Worm (Caenorhabditis elegans) whole organism, mixed stage, embryonic: ENCODE results near the gene C04C11.25.
A peak's percentile ranks its signal among the peaks of the same experiment; 100 is the strongest.

Source experiments
- M03D4.4 ChIP-seq: sonication (generic microtip); optimal IDR thresholded peaks from 2 replicates; lab custom pipeline; 2017; ENCODE audit warnings: mild to moderate bottlenecking, missing genetic modification characterization, missing compliant biosample characterization
- ceh-39 ChIP-seq: fragments of 150-350 bp; optimal IDR thresholded peaks from 2 replicates; lab custom pipeline; 2014; ENCODE audit warnings: missing biosample characterization, missing genetic modification characterization
- ceh-83 ChIP-seq: fragments of 200-800 bp; sonication (Bioruptor generic); optimal IDR thresholded peaks from 2 replicates; lab custom pipeline; 2018; ENCODE audit warnings: mild to moderate bottlenecking, missing genetic modification characterization, missing compliant biosample characterization
- ces-1 ChIP-seq: fragments of 150-350 bp; optimal IDR thresholded peaks from 2 replicates; lab custom pipeline; 2014; ENCODE audit warnings: missing biosample characterization, missing genetic modification reagents, missing genetic modification characterization
- cnd-1 ChIP-seq: fragments of 200-800 bp; sonication (Bioruptor generic); optimal IDR thresholded peaks from 2 replicates; lab custom pipeline; 2018; ENCODE audit warnings: mild to moderate bottlenecking, missing genetic modification characterization, missing compliant biosample characterization
- drap-1 ChIP-seq: fragments of 200-800 bp; sonication (Bioruptor generic); optimal IDR thresholded peaks from 3 replicates; lab custom pipeline; 2018; ENCODE audit warnings: mild to moderate bottlenecking, missing genetic modification characterization, missing compliant biosample characterization
- elt-1 ChIP-seq: sonication (generic microtip); optimal IDR thresholded peaks from 2 replicates; lab custom pipeline; 2017; ENCODE audit warnings: missing genetic modification characterization, mild to moderate bottlenecking, missing compliant biosample characterization, antibody characterized with exemption, moderate library complexity, borderline replicate concordance; ENCODE audit not compliant: insufficient read depth
- elt-3 ChIP-seq: fragments of 150-350 bp; optimal IDR thresholded peaks from 2 replicates; lab custom pipeline; 2014; ENCODE audit warnings: missing biosample characterization, missing genetic modification characterization
- flh-1 ChIP-seq: fragments of 200-800 bp; sonication (Bioruptor generic); optimal IDR thresholded peaks from 2 replicates; lab custom pipeline; 2018; ENCODE audit warnings: mild to moderate bottlenecking, missing genetic modification characterization, moderate library complexity, missing compliant biosample characterization
- ham-2 ChIP-seq: fragments of 200-800 bp; sonication (Bioruptor generic); optimal IDR thresholded peaks from 2 replicates; lab custom pipeline; 2018; ENCODE audit warnings: mild to moderate bottlenecking, missing genetic modification characterization, missing compliant biosample characterization
- hlh-1 ChIP-seq: fragments of 150-350 bp; optimal IDR thresholded peaks from 2 replicates; lab custom pipeline; 2014; ENCODE audit warnings: missing biosample characterization, missing genetic modification reagents, missing genetic modification characterization
- lin-13 ChIP-seq: fragments of 150-350 bp; optimal IDR thresholded peaks from 2 replicates; lab custom pipeline; 2014; ENCODE audit warnings: missing biosample characterization, missing genetic modification characterization
- lin-32 ChIP-seq: fragments of 200-800 bp; sonication (Bioruptor generic); optimal IDR thresholded peaks from 2 replicates; lab custom pipeline; 2018; ENCODE audit warnings: mild to moderate bottlenecking, missing genetic modification characterization, missing compliant biosample characterization
- lsy-2 ChIP-seq: fragments of 150-350 bp; optimal IDR thresholded peaks from 2 replicates; lab custom pipeline; 2014; ENCODE audit warnings: missing biosample characterization, missing genetic modification characterization
- mab-5 ChIP-seq: fragments of 150-350 bp; optimal IDR thresholded peaks from 2 replicates; lab custom pipeline; 2014; ENCODE audit warnings: missing biosample characterization, missing genetic modification characterization
- mep-1 ChIP-seq: fragments of 150-350 bp; optimal IDR thresholded peaks from 2 replicates; lab custom pipeline; 2017; ENCODE audit warnings: missing biosample characterization, missing genetic modification reagents, missing genetic modification characterization, inconsistent platforms
- mls-2 ChIP-seq: sonication (generic microtip); optimal IDR thresholded peaks from 2 replicates; lab custom pipeline; 2016; ENCODE audit warnings: mild to moderate bottlenecking, missing genetic modification characterization, moderate library complexity, missing compliant biosample characterization
- nhr-2 ChIP-seq: fragments of 150-350 bp; optimal IDR thresholded peaks from 2 replicates; lab custom pipeline; 2014; ENCODE audit warnings: missing biosample characterization, missing genetic modification characterization
- nhr-28 ChIP-seq: fragments of 150-350 bp; optimal IDR thresholded peaks from 2 replicates; lab custom pipeline; 2014; ENCODE audit warnings: missing biosample characterization, missing genetic modification characterization
- nhr-76 ChIP-seq: sonication (generic microtip); optimal IDR thresholded peaks from 2 replicates; lab custom pipeline; 2017; ENCODE audit warnings: missing biosample characterization, missing genetic modification characterization
- pha-4 ChIP-seq: fragments of 150-350 bp; optimal IDR thresholded peaks from 2 replicates; lab custom pipeline; 2018; ENCODE audit warnings: missing biosample characterization, missing genetic modification reagents, missing genetic modification characterization
- sem-2 ChIP-seq: fragments of 200-800 bp; sonication (Bioruptor generic); optimal IDR thresholded peaks from 2 replicates; lab custom pipeline; 2018; ENCODE audit warnings: mild to moderate bottlenecking, missing genetic modification characterization, missing compliant biosample characterization
- sptf-1 ChIP-seq: sonication (generic microtip); optimal IDR thresholded peaks from 2 replicates; lab custom pipeline; 2017; ENCODE audit warnings: mild to moderate bottlenecking, missing genetic modification characterization, moderate library complexity, missing compliant biosample characterization
- tbx-8 ChIP-seq: fragments of 200-800 bp; sonication (Bioruptor generic); optimal IDR thresholded peaks from 2 replicates; lab custom pipeline; 2018; ENCODE audit warnings: mild to moderate bottlenecking, missing genetic modification characterization, moderate library complexity, missing compliant biosample characterization
- unc-120 ChIP-seq: sonication (generic microtip); optimal IDR thresholded peaks from 2 replicates; lab custom pipeline; 2017; ENCODE audit warnings: missing genetic modification characterization, missing compliant biosample characterization; ENCODE audit not compliant: poor library complexity, severe bottlenecking
- unc-62 ChIP-seq: fragments of 150-350 bp; optimal IDR thresholded peaks from 2 replicates; lab custom pipeline; 2014; ENCODE audit warnings: missing biosample characterization, missing genetic modification reagents, missing genetic modification characterization
- ztf-11 ChIP-seq: fragments of 150-350 bp; optimal IDR thresholded peaks from 2 replicates; lab custom pipeline; 2014; ENCODE audit warnings: missing biosample characterization, missing genetic modification characterization

Gene C04C11.25

ce11 chrX:13975314-13975713 lies 40.0 kb downstream of the C04C11.25 start, which contains the start of gene F48F7.5:
Gene F48F7.5 (plus strand): TSS chrX:13975653.
- TF ChIP-seq nhr-76 (no peak), sptf-1 (no peak), nhr-2 (tag; lab: Kevin White, UChicago) (no peak), ham-2 (GFP tag; lab: Kevin White, UChicago) (no peak), ceh-39 (no peak), pha-4 (tag; lab: Kevin White, UChicago) (no peak), elt-3 (tag; lab: Kevin White, UChicago) (no peak), lsy-2 (no peak), mab-5 (tag; lab: Kevin White, UChicago) (no peak), M03D4.4 (tag; lab: Kevin White, UChicago) (no peak), nhr-28 (tag; lab: Kevin White, UChicago) (no peak), unc-62 (no peak)
- TF ChIP-seq, all 35 proteins: peak for 0

ce11 chrX:13974448-13975071 lies 40.7 kb downstream of the C04C11.25 start:
- TF ChIP-seq ham-2 (GFP tag; lab: Kevin White, UChicago) = peak; percentile 85
- TF ChIP-seq unc-62 = peak; percentile 75
- no peak for TF ChIP-seq cnd-1 (tag; lab: Kevin White, UChicago)
- peak; percentile 80 for TF ChIP-seq elt-1 (tag; lab: Kevin White, UChicago)
- no peak for TF ChIP-seq tbx-8 (GFP tag; lab: Kevin White, UChicago)

- peak; percentile 54 for TF ChIP-seq unc-120 (tag; lab: Kevin White, UChicago)
- no peak for TF ChIP-seq sptf-1
- TF ChIP-seq drap-1 (GFP tag; lab: Kevin White, UChicago) = no peak
- TF ChIP-seq ces-1 = peak; percentile 53
- TF ChIP-seq elt-3 (tag; lab: Kevin White, UChicago) = no peak
- no peak for TF ChIP-seq cnd-1 (tag; lab: Kevin White, UChicago)
- no peak for TF ChIP-seq flh-1 (GFP tag; lab: Kevin White, UChicago)
- TF ChIP-seq, all 35 proteins: peak for 2
Measured at ce11 chrX:13973769-13974168, 41.5 kb downstream of the C04C11.25 start.

ce11 chrX:13969257-13969968 lies 45.9 kb downstream of the C04C11.25 start:
- peak; percentile 43 for TF ChIP-seq mep-1
- TF ChIP-seq unc-120 (tag; lab: Kevin White, UChicago) = peak; percentile 60
- TF ChIP-seq ces-1 = no peak
- TF ChIP-seq hlh-1 (tag; lab: Kevin White, UChicago) = peak; percentile 86
- TF ChIP-seq nhr-2 (tag; lab: Kevin White, UChicago) = no peak
- peak; percentile 49 for TF ChIP-seq cnd-1 (tag; lab: Kevin White, UChicago)
- TF ChIP-seq drap-1 (GFP tag; lab: Kevin White, UChicago) = peak; percentile 18
- no peak for TF ChIP-seq lin-32 (GFP tag; lab: Kevin White, UChicago)
- TF ChIP-seq ceh-39 = peak; percentile 74
- peak; percentile 62 for TF ChIP-seq pha-4 (tag; lab: Kevin White, UChicago)
- TF ChIP-seq unc-62 = peak; percentile 85
- peak; percentile 18 for TF ChIP-seq mls-2 (tag; lab: Kevin White, UChicago)
- peak; percentile 23 for TF ChIP-seq lin-13

DNA sequence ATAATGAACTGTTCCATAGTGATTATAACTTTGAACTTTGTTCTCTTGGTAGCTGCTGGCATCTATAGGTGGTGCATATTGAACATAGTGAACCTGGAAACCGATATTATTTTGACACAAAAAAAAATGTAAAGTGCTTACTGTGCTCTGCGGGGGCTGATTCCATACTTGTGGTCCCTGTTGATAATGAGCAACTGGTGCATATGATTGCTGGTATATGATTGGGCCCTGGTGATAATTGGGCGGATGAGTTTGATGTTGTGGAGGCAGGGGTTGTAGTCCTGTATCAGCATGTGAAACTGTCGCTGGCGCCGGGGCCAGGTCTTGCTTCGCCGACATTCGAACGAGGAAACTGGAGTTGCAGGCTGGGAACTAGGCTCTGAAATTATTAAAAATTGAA lies 47.0 kb downstream of the C04C11.25 start, which contains the start of gene pqn-39:
Gene pqn-39 (minus strand): TSS at position 385 of the 400 bp plus-strand sequence.
- TF ChIP-seq unc-120 (tag; lab: Kevin White, UChicago) (no peak), nhr-28 (tag; lab: Kevin White, UChicago) (no peak), elt-3 (tag; lab: Kevin White, UChicago) (no peak), ces-1 (no peak), ceh-39 (no peak), ceh-83 (no peak), hlh-1 (tag; lab: Kevin White, UChicago) (no peak), M03D4.4 (tag; lab: Kevin White, UChicago) (no peak), lin-32 (GFP tag; lab: Kevin White, UChicago) (no peak), sem-2 (GFP tag; lab: Kevin White, UChicago) (no peak), ztf-11 (tag; lab: Kevin White, UChicago) (no peak)
- TF ChIP-seq, all 35 proteins: peak for 0
